Fruit fly (Drosophila melanogaster) S2 (cell line): Measurements from ENCODE around the gene CG6283.
A peak's percentile ranks its signal among the peaks of the same experiment; 100 is the strongest.

ENCODE experiments used
- CG8478 ChIP-seq: fragments of >200 bp; optimal IDR thresholded peaks from 2 replicates; lab custom pipeline; 2018
- CTCF ChIP-seq, 2 experiments: fragments of >200 bp; optimal IDR thresholded peaks; 2 replicates each; lab custom pipeline; 2018

The CG6283 gene

dm6 chr3R:27019701-27020172 is 1.4 kb downstream of the CG6283 start, which contains the start of gene CG17191:
CG17191 (minus strand) TSS chr3R:27019751.
- TF ChIP-seq CG8478 (lab: Kevin White, UChicago) (no peak), CTCF (optimal IDR thresholded peaks at IDR 0.05; lab: Kevin White, UChicago) (no peak)

dm6 chr3R:27018187-27018586 is 3.0 kb downstream of the CG6283 start, which contains the start of gene CG17192:
CG17192 (minus strand) TSS chr3R:27018287.
- TF ChIP-seq CTCF (optimal IDR thresholded peaks at IDR 0.05; lab: Kevin White, UChicago): no peak
- no peak for TF ChIP-seq CG8478 (lab: Kevin White, UChicago)

DNA sequence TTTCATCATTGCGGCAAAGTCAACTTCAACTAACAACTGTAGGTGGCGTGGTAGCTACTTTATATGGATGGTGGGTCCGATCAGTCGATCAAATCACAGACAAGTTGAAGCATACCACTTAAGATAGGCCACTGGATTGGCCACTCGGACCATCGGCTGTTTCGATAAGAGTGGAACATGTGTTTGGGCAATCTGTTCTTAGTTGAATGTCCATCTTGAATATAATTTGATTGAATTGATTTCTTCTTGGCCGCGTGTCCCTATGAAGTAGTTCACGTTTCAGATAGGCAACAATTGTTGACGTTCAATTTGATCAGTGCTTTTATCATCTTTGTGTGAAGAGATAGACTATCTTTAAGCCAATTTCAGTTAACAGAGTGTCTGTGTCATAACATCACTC is 14.2 kb downstream of the CG6283 start, which contains the start of gene CG6295:
TSS of gene CG6295 (minus strand) at position 34 of the 400 bp plus-strand sequence.
- TF ChIP-seq CTCF (optimal IDR thresholded peaks at IDR 0.05; lab: Kevin White, UChicago): no peak
- no peak for TF ChIP-seq CG8478 (lab: Kevin White, UChicago)

- no peak for TF ChIP-seq CG8478 (lab: Kevin White, UChicago)
- no peak for TF ChIP-seq CTCF (optimal IDR thresholded peaks at IDR 0.05; lab: Kevin White, UChicago)
Measured at dm6 chr3R:27005338-27005737, 15.8 kb downstream of the CG6283 start, which contains the start of gene CG6296. CG6296 (minus strand) TSS chr3R:27005469.

dm6 chr3R:27002787-27003186 is 18.4 kb downstream of the CG6283 start:
- TF ChIP-seq CTCF (optimal IDR thresholded peaks at IDR 0.05; lab: Kevin White, UChicago) (no peak), CG8478 (lab: Kevin White, UChicago) (no peak)

dm6 chr3R:26999452-26999851 is 21.7 kb downstream of the CG6283 start, which contains the start of gene CG31077:
CG31077 (plus strand) TSS chr3R:26999752.
- TF ChIP-seq CG8478 (lab: Kevin White, UChicago) (no peak), CTCF (optimal IDR thresholded peaks at IDR 0.05; lab: Kevin White, UChicago) (no peak)

DNA sequence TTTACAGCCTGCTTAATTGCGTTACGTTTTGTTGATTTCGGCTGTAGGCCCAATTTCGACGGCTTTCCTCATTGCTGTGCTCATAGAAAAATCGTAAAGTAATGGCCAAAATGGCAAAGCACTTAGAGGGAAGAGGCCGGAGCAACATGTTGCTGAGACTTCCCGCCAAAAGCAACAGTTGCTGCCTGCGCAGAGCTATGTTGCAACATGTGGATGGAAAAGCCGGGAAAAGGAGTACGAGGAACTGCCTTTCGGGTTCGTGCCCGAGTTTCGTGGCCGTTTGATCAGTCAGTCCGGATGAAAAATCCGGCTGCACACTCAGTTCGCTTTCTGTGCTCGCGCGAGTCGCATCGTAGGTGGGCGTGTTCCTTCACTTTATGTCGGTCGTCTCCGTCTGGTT is 24.5 kb downstream of the CG6283 start, which contains the start of gene RYa-R:
TSS of gene RYa-R (plus strand) at position 339 of the 400 bp plus-strand sequence.
- TF ChIP-seq CG8478 (lab: Kevin White, UChicago) (no peak), CTCF (optimal IDR thresholded peaks at IDR 0.05; lab: Kevin White, UChicago) (no peak)

DNA sequence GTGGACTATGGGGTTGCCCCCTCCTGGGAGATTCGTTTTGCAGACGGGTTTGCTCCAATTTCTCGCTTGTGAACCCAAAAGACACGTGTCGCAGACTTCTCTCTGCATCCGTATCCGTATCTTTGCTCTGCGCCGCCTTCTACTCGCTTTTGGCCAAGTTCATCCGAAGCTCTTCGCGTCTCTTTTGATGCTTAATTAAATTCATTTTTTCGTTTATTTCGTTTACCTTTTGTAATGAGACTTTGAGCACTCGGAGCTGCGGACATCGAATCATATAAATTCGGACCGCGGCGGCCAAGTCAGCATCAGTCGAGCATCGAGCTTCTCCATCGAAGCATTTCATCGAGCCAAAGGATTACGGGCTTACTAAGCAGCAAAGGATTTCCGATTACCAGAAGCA is 26.6 kb downstream of the CG6283 start, which contains the start of gene TwdlC:
TSS of gene TwdlC (plus strand) at position 301 of the 400 bp plus-strand sequence.
- TF ChIP-seq CG8478 (lab: Kevin White, UChicago) (no peak), CTCF (optimal IDR thresholded peaks at IDR 0.05; lab: Kevin White, UChicago) (no peak)

DNA sequence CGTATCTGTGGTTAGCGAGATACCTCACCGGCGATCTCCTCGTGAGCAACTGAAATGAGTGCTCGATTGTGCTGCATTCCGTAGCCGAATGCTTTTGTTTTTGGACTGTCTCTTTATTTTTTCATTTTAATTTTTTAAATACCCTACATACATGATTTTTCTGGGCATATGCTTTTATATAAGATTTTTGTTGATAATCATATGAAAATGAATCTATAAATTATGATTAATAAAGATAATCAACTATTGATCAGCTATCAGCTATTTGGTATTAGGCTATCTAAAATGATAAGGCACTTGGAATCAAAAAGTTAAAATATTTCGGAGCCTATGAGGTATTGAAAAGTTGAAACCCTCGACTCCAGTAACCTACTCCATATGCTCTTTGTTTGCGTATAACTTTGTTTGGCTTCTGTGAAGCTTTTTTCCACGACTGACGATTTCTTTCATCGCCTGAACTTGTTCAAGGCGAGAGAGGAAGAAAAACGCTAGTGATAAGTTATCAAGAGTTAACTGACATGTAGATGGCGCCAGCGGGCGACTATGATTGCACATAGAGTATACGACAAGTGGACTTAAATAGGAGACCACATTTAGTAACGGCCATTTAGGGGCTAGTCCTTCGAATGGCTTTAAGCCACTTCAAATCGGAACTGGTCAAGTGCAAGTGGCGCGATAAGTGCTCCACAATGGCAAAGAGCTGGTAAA is 31.2 kb downstream of the CG6283 start, which contains the start of gene CG31076:
TSS of gene CG31076 (minus strand) at position 51 of the 708 bp plus-strand sequence.
- TF ChIP-seq CTCF (optimal IDR thresholded peaks at IDR 0.05; lab: Kevin White, UChicago) (peak; percentile 78 to 81), CG8478 (lab: Kevin White, UChicago) (no peak)

- peak in 1 of 2 experiments; percentile 12 for TF ChIP-seq CTCF (optimal IDR thresholded peaks at IDR 0.05; lab: Kevin White, UChicago)
- no peak for TF ChIP-seq CG8478 (lab: Kevin White, UChicago)
Measured at dm6 chr3R:26988412-26988981, 32.7 kb downstream of the CG6283 start, which contains the start of gene CG31075. CG31075 (minus strand) TSS chr3R:26988517.

dm6 chr3R:26987455-26987854 is 33.7 kb downstream of the CG6283 start:
- TF ChIP-seq CG8478 (lab: Kevin White, UChicago): no peak
- TF ChIP-seq CTCF (optimal IDR thresholded peaks at IDR 0.05; lab: Kevin White, UChicago): no peak

DNA sequence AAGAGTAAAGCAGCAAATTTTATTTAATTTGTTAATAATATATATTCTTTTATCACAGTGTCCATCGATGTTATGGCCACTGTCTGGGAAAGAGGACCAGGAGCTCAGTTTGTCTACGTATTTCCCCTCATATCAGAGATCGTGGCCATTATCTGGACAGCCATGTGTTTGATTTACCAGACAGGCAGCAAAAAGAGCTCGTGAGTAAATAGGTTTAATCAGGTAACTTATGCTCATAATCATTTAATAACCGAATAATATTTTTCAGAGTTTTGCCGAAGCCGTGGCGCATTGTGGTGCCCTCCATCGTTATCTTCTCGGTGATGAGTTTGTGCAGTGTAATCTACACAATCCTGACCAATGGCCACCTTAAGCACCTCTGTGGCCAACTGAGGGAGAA is 36.7 kb downstream of the CG6283 start:
- no peak for TF ChIP-seq CTCF (optimal IDR thresholded peaks at IDR 0.05; lab: Kevin White, UChicago)
- no peak for TF ChIP-seq CG8478 (lab: Kevin White, UChicago)

DNA sequence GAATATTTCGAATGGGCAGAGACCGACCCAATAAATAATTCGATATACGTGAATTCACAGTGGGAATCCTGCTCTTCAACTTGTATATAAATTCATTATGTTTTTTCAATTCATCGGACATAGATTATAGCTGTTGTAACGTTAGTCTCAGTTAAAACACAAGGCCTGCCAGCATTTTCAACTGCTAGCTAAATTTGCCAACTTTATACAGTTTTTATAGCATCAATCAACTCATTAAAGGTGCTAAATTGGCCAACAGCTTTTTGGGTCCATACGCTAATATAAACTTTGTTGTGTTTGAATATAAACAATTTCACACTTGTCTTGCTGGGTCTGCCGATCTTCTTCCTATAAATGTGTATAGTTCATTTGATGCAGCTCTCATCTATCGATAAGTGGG is 39.1 kb downstream of the CG6283 start:
- no peak for TF ChIP-seq CTCF (optimal IDR thresholded peaks at IDR 0.05; lab: Kevin White, UChicago)
- TF ChIP-seq CG8478 (lab: Kevin White, UChicago): no peak

dm6 chr3R:26980282-26980691 is 40.9 kb downstream of the CG6283 start:
- TF ChIP-seq CG8478 (lab: Kevin White, UChicago) (no peak), CTCF (optimal IDR thresholded peaks at IDR 0.05; lab: Kevin White, UChicago) (no peak)

DNA sequence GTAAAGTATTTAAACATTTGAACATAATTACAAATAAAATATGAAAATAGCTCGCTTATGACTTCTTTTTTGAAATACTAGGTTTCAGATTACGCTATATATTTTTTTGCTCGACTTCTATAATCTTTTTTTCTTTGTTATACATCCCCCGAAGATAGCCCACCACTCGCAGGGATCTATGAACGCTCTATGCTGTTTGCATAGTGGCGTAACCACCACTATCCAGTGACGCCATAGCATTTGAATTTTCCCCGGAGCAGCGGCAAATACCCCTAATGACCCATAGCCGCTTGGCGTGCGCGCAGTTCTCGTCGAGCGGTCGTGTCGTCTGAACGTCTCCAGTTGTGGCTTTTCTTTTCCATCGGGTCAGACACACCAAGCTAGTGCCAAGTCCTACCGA is 42.9 kb downstream of the CG6283 start, which contains the start of the genes CG14253 and CG46313:
TSS of gene CG14253 (plus strand) at position 301 of the 400 bp plus-strand sequence.
TSS of gene CG46313 (plus strand) at position 301 of the 400 bp plus-strand sequence.
- TF ChIP-seq CG8478 (lab: Kevin White, UChicago) (no peak), CTCF (optimal IDR thresholded peaks at IDR 0.05; lab: Kevin White, UChicago) (no peak)
